Fruit fly (Drosophila melanogaster) whole organism: ENCODE data around the gene p38c.

ENCODE experiments used
- CG8478 ChIP-seq: fragments of >200 bp; optimal IDR thresholded peaks from 2 replicates; lab custom pipeline; 2018; ENCODE audit warnings: inconsistent platforms
- pan ChIP-seq: fragments of >200 bp; optimal IDR thresholded peaks from 2 replicates; lab custom pipeline; 2017
- psq ChIP-seq: fragments of >200 bp; optimal IDR thresholded peaks from 2 replicates; lab custom pipeline; 2017
- usp ChIP-seq: fragments of >200 bp; optimal IDR thresholded peaks from 2 replicates; lab custom pipeline; 2017; ENCODE audit warnings: missing biosample characterization, missing genetic modification characterization, mixed read lengths

DNA sequence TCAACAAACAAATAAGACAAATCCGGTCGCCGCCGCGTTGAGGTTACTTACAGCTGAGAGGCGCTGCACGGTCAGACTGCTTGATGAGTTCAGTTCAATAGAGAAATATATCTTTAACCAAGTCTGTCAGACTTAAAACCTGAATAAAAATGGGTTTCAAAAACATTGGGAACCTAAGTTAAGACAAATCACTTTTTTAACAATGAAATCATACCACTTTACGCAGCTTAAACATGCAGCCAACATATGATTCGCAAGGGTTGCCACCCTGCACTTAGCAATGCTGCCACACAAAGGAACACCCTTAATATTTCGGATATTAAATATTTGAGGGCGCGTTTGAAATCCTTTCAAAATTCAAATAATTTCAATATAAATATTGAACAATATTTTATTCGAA, 38.6 kb upstream of the p38c start, which contains the start of gene CG5515:
- TF ChIP-seq pan (lab: Kevin White, UChicago) (no peak), psq (lab: Kevin White, UChicago) (no peak), CG8478 (lab: Kevin White, UChicago) (no peak), usp (GFP tag; lab: Kevin White, UChicago) (no peak)
